Worm (Caenorhabditis elegans): ENCODE measurements around the gene C09E10.3.

- no peak for TF ChIP-seq ets-4 (tag; optimal IDR thresholded peaks at IDR 0.05)
- no peak for TF ChIP-seq lin-11 (tag; optimal IDR thresholded peaks at IDR 0.05)
- no peak for TF ChIP-seq unc-55 (GFP tag; optimal IDR thresholded peaks at IDR 0.05)
- no peak for TF ChIP-seq fkh-10 (GFP tag; optimal IDR thresholded peaks at IDR 0.05)
- TF ChIP-seq K02D7.2 (tag; optimal IDR thresholded peaks at IDR 0.05), result no peak
- TF ChIP-seq F13H6.1 (tag; optimal IDR thresholded peaks at IDR 0.05), result no peak
- TF ChIP-seq pha-4 (tag; optimal IDR thresholded peaks at IDR 0.05), result no peak
- TF ChIP-seq pat-9 (tag; optimal IDR thresholded peaks at IDR 0.05), result no peak
- TF ChIP-seq hlh-15 (tag; optimal IDR thresholded peaks at IDR 0.05), result no peak
- no peak for TF ChIP-seq hlh-8 (tag; optimal IDR thresholded peaks at IDR 0.05)
- TF ChIP-seq pqm-1 (tag; optimal IDR thresholded peaks at IDR 0.05), result no peak
- TF ChIP-seq ceh-48 (tag; optimal IDR thresholded peaks at IDR 0.05), result no peak
- no peak for TF ChIP-seq nhr-232 (tag; optimal IDR thresholded peaks at IDR 0.05)
Observed at ce11 chrX:1014708-1015107, 23.5 kb upstream of the C09E10.3 start.

Measured in whole organism, late embryonic.